Worm (Caenorhabditis elegans): Measurements from ENCODE around the gene rbg-3.
"Not testable (repeated sequence)": the region's sequence is repeated elsewhere in the genome, so short reads cannot be mapped to it uniquely, and the experiment has no call there.

DNA sequence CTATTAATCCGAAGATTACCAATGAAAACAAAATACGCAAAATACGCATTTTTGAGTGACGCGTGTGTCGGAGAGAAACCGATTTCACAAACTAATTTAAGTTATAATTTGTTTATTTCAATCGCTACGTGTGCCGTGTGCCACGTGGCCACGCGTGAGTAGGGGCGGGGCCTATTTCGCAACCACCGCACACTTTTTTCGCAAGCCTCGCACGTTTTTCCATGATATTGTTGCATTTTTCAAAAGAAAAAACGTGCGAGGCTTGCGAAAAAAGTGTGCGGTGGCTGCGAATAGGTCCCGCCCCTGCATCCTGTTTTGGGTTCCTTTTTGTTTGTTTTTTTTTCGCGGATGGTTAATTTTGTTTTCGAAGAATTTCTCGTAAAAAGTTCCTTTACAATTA is 30.9 kb downstream of the rbg-3 start, which contains the start of gene enu-3.2:
- TF ChIP-seq nhr-28 (tag; optimal IDR thresholded peaks at IDR 0.05); nhr-19 (GFP tag; conservative IDR thresholded peaks at IDR 0.05); blmp-1 (tag; optimal IDR thresholded peaks at IDR 0.05); ceh-82 (tag; optimal IDR thresholded peaks at IDR 0.05); snpc-4 (tag; optimal IDR thresholded peaks at IDR 0.05); fkh-4 (tag; optimal IDR thresholded peaks at IDR 0.05; ENCODE audit: borderline replicate concordance); skn-1 (tag; optimal IDR thresholded peaks at IDR 0.05); pag-3 (tag; optimal IDR thresholded peaks at IDR 0.05; ENCODE audit: borderline replicate concordance, insufficient read depth); lin-39 (tag; optimal IDR thresholded peaks at IDR 0.05); mdl-1 (tag; optimal IDR thresholded peaks at IDR 0.05): not testable (repeated sequence)

All from whole organism, L1 larva.